Fruit fly (Drosophila melanogaster): ENCODE results near the gene Nhe3.

Gene Nhe3

DNA sequence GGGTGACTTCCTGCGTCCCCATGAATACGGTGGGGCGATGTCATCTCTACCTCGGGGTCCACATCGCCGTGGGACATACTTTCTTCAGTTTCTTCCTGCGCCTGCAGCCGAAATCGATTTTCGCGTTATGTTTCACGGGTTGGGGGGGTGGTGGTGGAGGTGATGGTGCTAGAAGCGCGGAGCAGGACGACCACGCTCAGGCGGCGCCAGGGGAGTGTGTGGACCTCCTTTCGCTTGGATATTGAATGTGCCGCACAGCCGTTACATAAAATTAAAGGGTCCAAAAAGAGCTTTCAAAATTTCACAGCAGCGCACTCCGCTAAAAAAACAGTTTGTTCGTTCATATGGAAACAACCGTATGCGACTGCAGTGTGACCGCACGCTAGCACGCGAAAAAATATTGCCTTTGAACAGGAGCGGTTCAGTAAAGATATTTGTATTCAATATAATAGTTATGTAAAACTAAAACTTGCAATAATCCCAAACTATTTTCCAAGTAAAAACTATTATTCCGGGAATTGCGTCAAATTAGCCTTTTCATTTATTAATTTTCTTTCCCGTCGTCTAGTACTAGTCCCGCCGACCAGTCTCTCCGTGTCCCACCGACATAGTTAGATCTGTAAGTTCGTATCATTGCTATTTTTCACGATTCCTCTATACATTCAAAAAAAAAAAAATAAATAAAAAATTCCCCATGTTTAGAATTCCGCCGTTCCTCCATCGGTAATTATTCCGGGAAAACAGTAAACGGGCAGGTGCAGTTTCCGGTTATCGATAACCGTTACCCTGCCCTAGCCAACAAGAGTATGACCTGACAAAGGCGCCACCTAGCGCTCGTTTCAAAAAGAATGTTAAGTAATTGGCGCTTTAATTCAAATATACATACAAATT, at the start of gene Nhe3 (continued):
- TF ChIP-seq Atf6 (GFP tag; IDR thresholded peaks at IDR 0.05) (peak; percentile 62; the same call in 1 of the 2 replicates), Opbp (GFP tag; IDR thresholded peaks at IDR 0.05; ENCODE audit: partially characterized antibody) (peak; percentile 64), Scr (GFP tag; IDR thresholded peaks at IDR 0.05; ENCODE audit: partially characterized antibody) (peak; percentile 53), CG17568 (GFP tag; optimal IDR thresholded peaks at IDR 0.05) (peak; percentile 70), CG31224 (GFP tag; IDR thresholded peaks at IDR 0.05) (peak; percentile 63), Six4 (GFP tag; optimal IDR thresholded peaks at IDR 0.05) (peak; percentile 64), CG10209 (GFP tag; optimal IDR thresholded peaks at IDR 0.05) (peak; percentile 75), zen (tag; optimal IDR thresholded peaks at IDR 0.05) (peak; percentile 68), abd-A (tag; optimal IDR thresholded peaks at IDR 0.05) (no peak), E2f1 (GFP tag; IDR thresholded peaks at IDR 0.05) (peak; percentile 71), MTF-1 (GFP tag; optimal IDR thresholded peaks at IDR 0.05; ENCODE audit: borderline replicate concordance) (peak; percentile 14), Bgb (GFP tag; IDR thresholded peaks at IDR 0.05; ENCODE audit: partially characterized antibody) (peak; percentile 60; the same call in 1 of the 2 replicates), stc (GFP tag; IDR thresholded peaks at IDR 0.05) (peak; percentile 74), CG11695 (GFP tag; IDR thresholded peaks at IDR 0.05) (peak; percentile 62; the same call in 1 of the 3 replicates), tin (GFP tag; optimal IDR thresholded peaks at IDR 0.05) (peak; percentile 89), Oaz (GFP tag; IDR thresholded peaks at IDR 0.05) (peak; percentile 54; the same call in 1 of the 2 replicates), hbn (GFP tag; IDR thresholded peaks at IDR 0.05; ENCODE audit: partially characterized antibody) (no peak; the same call in 1 of the 2 replicates), slbo (GFP tag; IDR thresholded peaks at IDR 0.05) (peak; percentile 91), gcm2 (GFP tag; optimal IDR thresholded peaks at IDR 0.05) (peak; percentile 50), CG4360 (GFP tag; IDR thresholded peaks at IDR 0.05) (no peak), Meics (GFP tag; optimal IDR thresholded peaks at IDR 0.05) (peak; percentile 77), br (optimal IDR thresholded peaks at IDR 0.05) (no peak), ap (GFP tag; IDR thresholded peaks at IDR 0.05) (peak; percentile 70), CG17328 (GFP tag; IDR thresholded peaks at IDR 0.05) (peak; percentile 86), CG7839 (tag; optimal IDR thresholded peaks at IDR 0.05) (peak; percentile 85), D (optimal IDR thresholded peaks at IDR 0.05) (no peak), D (GFP tag; optimal IDR thresholded peaks at IDR 0.05) (peak; percentile 66), CkIIα-i1 (GFP tag; IDR thresholded peaks at IDR 0.05) (no peak), CG10366 (GFP tag; IDR thresholded peaks at IDR 0.05) (peak; percentile 80), CG10321 (GFP tag; IDR thresholded peaks at IDR 0.05) (peak; percentile 40; the same call in 1 of the 2 replicates), pzg (GFP tag; optimal IDR thresholded peaks at IDR 0.05) (peak; percentile 40), CG34422 (GFP tag; IDR thresholded peaks at IDR 0.05) (peak; percentile 77), Hr39 (optimal IDR thresholded peaks at IDR 0.05) (no peak), luna (GFP tag; optimal IDR thresholded peaks at IDR 0.05) (no peak), Trl (optimal IDR thresholded peaks at IDR 0.05) (no peak), Trl (GFP tag; optimal IDR thresholded peaks at IDR 0.05) (peak; percentile 75), C15 (GFP tag; IDR thresholded peaks at IDR 0.05) (peak; percentile 65; the same call in 1 of the 3 replicates), jigr1 (GFP tag; IDR thresholded peaks at IDR 0.05) (peak; percentile 37; the same call in 1 of the 3 replicates), Stat92E (GFP tag; optimal IDR thresholded peaks at IDR 0.05) (peak in 1 of 3 experiments; percentile 84), CG6791 (GFP tag; IDR thresholded peaks at IDR 0.05; ENCODE audit: partially characterized antibody) (peak; percentile 65; the same call in 2 of the 3 replicates), CG1647 (GFP tag; optimal IDR thresholded peaks at IDR 0.05) (peak; percentile 70), disco-r (GFP tag; optimal IDR thresholded peaks at IDR 0.05) (peak; percentile 63), B-H1 (GFP tag; IDR thresholded peaks at IDR 0.05) (peak; percentile 68; the same call in 1 of the 3 replicates), tup (GFP tag; optimal IDR thresholded peaks at IDR 0.05) (peak; percentile 74), Bdp1 (GFP tag; optimal IDR thresholded peaks at IDR 0.05) (peak; percentile 74), Adf1 (GFP tag; IDR thresholded peaks at IDR 0.05) (peak; percentile 37; the same call in 1 of the 2 replicates), Nf-YC (tag; optimal IDR thresholded peaks at IDR 0.05) (peak; percentile 67), fd64A (GFP tag; optimal IDR thresholded peaks at IDR 0.05) (peak; percentile 5), CG1603 (tag; optimal IDR thresholded peaks at IDR 0.05) (peak; percentile 66)
